Worm (Caenorhabditis elegans) whole organism, L1 larva: ENCODE measurements around the gene F40D4.12.

Experiments used
- dpl-1 ChIP-seq, 3 experiments: fragments of 150-350 bp in 2 of 3; sonication (generic microtip) in 1 of 3; optimal IDR thresholded peaks; 2 replicates each; lab custom pipeline; 2014 to 2017; ENCODE audit warnings: missing biosample characterization in 3 of 3, missing genetic modification characterization in 3 of 3, missing genetic modification reagents in 3 of 3
- efl-1 ChIP-seq, 4 experiments: fragments of 150-350 bp; optimal IDR thresholded peaks in 3 of 4; peaks in 1 of 4; 1 replicate in 1 of 4; 2 replicates in 3 of 4; lab custom pipeline; 2014; ENCODE audit warnings: missing biosample characterization in 2 of 4, missing genetic modification characterization in 2 of 4, missing genetic modification reagents in 2 of 4
- isw-1 ChIP-seq: fragments of 200-800 bp; sonication (Bioruptor generic); IDR thresholded peaks from 2 replicates; pipeline ENCODE4 v1.3.6; 2022; ENCODE audit warnings: missing genetic modification characterization, missing compliant biosample characterization
- jun-1 ChIP-seq: fragments of 150-350 bp; optimal IDR thresholded peaks from 2 replicates; lab custom pipeline; 2014; ENCODE audit warnings: missing biosample characterization, missing genetic modification reagents, missing genetic modification characterization
- lin-13 ChIP-seq: fragments of 150-350 bp; optimal IDR thresholded peaks from 2 replicates; lab custom pipeline; 2014; ENCODE audit warnings: missing biosample characterization, missing genetic modification reagents, missing genetic modification characterization
- lin-14 ChIP-seq: fragments of 200-800 bp; sonication (Bioruptor generic); optimal IDR thresholded peaks from 2 replicates; lab custom pipeline; 2018; ENCODE audit warnings: mild to moderate bottlenecking, missing genetic modification characterization, moderate library complexity, missing compliant biosample characterization
- nhr-11 ChIP-seq: fragments of 150-350 bp; optimal IDR thresholded peaks from 2 replicates; lab custom pipeline; 2014; ENCODE audit warnings: missing biosample characterization, missing genetic modification characterization
- nhr-237 ChIP-seq: fragments of 150-350 bp; optimal IDR thresholded peaks from 2 replicates; lab custom pipeline; 2014; ENCODE audit warnings: missing biosample characterization, missing genetic modification characterization
- nhr-85 ChIP-seq: sonication (generic microtip); peaks from one replicate; lab custom pipeline; 2016; ENCODE audit warnings: missing genetic modification characterization, inconsistent platforms, missing compliant biosample characterization
- pqm-1 ChIP-seq: sonication (generic microtip); optimal IDR thresholded peaks from 3 replicates; lab custom pipeline; 2017; ENCODE audit warnings: missing biosample characterization, missing genetic modification characterization
- tbx-2 ChIP-seq: sonication (generic microtip); optimal IDR thresholded peaks from 2 replicates; lab custom pipeline; 2016; ENCODE audit warnings: missing genetic modification characterization, missing compliant biosample characterization
- unc-62 ChIP-seq: fragments of 150-350 bp; optimal IDR thresholded peaks from 2 replicates; lab custom pipeline; 2014; ENCODE audit warnings: missing biosample characterization, missing genetic modification reagents, missing genetic modification characterization
- ztf-11 ChIP-seq, 2 experiments: sonication (generic microtip); optimal IDR thresholded peaks; 2 replicates each; lab custom pipeline; 2016 to 2017; ENCODE audit warnings: missing genetic modification characterization in 2 of 2, missing biosample characterization in 1 of 2, missing compliant biosample characterization in 1 of 2

DNA sequence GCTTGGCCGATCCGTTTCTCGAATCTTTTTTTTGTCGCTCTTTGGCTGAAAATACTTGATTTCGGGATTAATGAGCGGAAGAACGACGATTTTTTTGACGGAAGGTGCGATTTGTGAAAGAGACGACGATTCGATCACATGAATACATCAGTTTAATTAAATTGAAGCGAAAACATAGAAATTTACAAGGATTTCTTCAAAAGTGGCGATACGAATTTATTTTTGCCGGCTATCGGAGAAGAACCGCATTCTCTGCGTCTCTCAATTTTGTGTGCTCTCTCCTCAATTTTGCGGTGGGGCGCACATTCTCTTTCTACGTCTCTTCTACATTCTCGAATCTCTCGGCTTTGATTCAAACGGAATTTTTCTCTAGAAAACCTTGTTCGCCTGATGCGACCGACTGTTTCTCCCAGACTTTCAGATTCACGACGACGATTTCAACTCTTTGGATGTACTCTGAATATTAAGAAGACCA is 4.3 kb upstream of the F40D4.12 start, which contains the start of gene F40D4.17:
- TF ChIP-seq efl-1 (optimal IDR thresholded peaks at IDR 0.05; lab: Kevin White, UChicago) = peak in 1 of 2 experiments; percentile 81
- peak in 1 of 2 experiments; percentile 93 for TF ChIP-seq efl-1 (GFP tag; optimal IDR thresholded peaks at IDR 0.05 in 1 of 2; lab: Kevin White, UChicago)
- no peak for TF ChIP-seq nhr-11 (tag; lab: Kevin White, UChicago)
- no peak for TF ChIP-seq isw-1 (GFP tag; lab: Robert Waterston, UW)
- TF ChIP-seq lin-14 (GFP tag; lab: Kevin White, UChicago) = no peak
- TF ChIP-seq dpl-1 (GFP tag; optimal IDR thresholded peaks at IDR 0.05; lab: Kevin White, UChicago) = no peak
- TF ChIP-seq lin-13 (GFP tag; lab: Kevin White, UChicago) = no peak
- TF ChIP-seq unc-62 = no peak
- TF ChIP-seq pqm-1 (tag; lab: Kevin White, UChicago) = no peak
- no peak for TF ChIP-seq tbx-2 (tag; lab: Kevin White, UChicago)
- no peak for TF ChIP-seq jun-1 (tag; lab: Kevin White, UChicago)
- TF ChIP-seq nhr-237 (tag; lab: Kevin White, UChicago) = no peak
- no peak for TF ChIP-seq nhr-85 (tag; lab: Kevin White, UChicago)
- no peak for TF ChIP-seq ztf-11 (tag; optimal IDR thresholded peaks at IDR 0.05; lab: Kevin White, UChicago)
